Fruit fly (Drosophila melanogaster): Measurements from ENCODE around the gene mthl6.

DNA sequence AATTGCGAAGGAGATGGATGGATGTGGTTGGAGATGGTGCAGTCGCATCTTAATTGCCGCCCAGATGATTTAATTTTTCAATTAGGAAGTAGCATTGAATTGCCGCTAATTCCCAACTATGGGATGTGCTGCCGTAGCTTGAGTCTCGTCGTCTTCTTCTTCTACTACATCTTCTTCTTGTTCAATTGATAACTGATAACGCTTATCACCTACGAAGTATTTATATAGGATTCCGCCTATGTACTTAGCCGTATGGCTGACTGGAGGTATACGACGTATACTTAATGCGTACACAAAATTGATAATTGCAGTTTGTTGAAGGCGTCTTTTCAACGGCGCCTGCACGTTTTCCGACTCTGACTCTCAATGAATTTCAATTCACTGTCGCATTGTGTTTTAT lies 34.9 kb downstream of the mthl6 start:
- no peak for TF ChIP-seq lola (GFP tag; optimal IDR thresholded peaks at IDR 0.05)
- no peak for TF ChIP-seq pan (optimal IDR thresholded peaks at IDR 0.05)
- TF ChIP-seq Hr78 (GFP tag; optimal IDR thresholded peaks at IDR 0.05): no peak
- no peak for TF ChIP-seq N (GFP tag; optimal IDR thresholded peaks at IDR 0.05)
- no peak for TF ChIP-seq jim (GFP tag; optimal IDR thresholded peaks at IDR 0.05)
- TF ChIP-seq dsf (GFP tag; optimal IDR thresholded peaks at IDR 0.05; ENCODE audit: borderline replicate concordance): no peak
- TF ChIP-seq dmrt93B (GFP tag; optimal IDR thresholded peaks at IDR 0.05): no peak
- TF ChIP-seq Abd-B (GFP tag; optimal IDR thresholded peaks at IDR 0.05): no peak
- TF ChIP-seq Myc (optimal IDR thresholded peaks at IDR 0.05): no peak
- TF ChIP-seq psq (GFP tag; optimal IDR thresholded peaks at IDR 0.05): no peak
- no peak for TF ChIP-seq foxo (GFP tag; optimal IDR thresholded peaks at IDR 0.05)
